Fruit fly (Drosophila melanogaster) whole organism, wandering third instar larva: ENCODE measurements around the gene CG9919.

Source experiments
- Abd-B ChIP-seq: fragments of >200 bp; optimal IDR thresholded peaks from 2 replicates; lab custom pipeline; 2017; ENCODE audit warnings: missing biosample characterization, missing genetic modification characterization
- CG32264 ChIP-seq: fragments of 200-800 bp; sonication (Bioruptor generic); optimal IDR thresholded peaks from 2 replicates; lab custom pipeline; 2016; ENCODE audit warnings: missing biosample characterization, missing genetic modification characterization
- CG9705 ChIP-seq: fragments of 200-800 bp; sonication (Bioruptor generic); optimal IDR thresholded peaks from 2 replicates; lab custom pipeline; 2018; ENCODE audit warnings: missing biosample characterization, mild to moderate bottlenecking, missing genetic modification characterization
- CrebA ChIP-seq: fragments of 200-800 bp; sonication (Bioruptor generic); optimal IDR thresholded peaks from 2 replicates; lab custom pipeline; 2016; ENCODE audit warnings: missing biosample characterization, mild to moderate bottlenecking, missing genetic modification characterization, borderline replicate concordance
- Dfd ChIP-seq: fragments of >200 bp; optimal IDR thresholded peaks from 2 replicates; lab custom pipeline; 2017; ENCODE audit warnings: missing biosample characterization, missing genetic modification characterization
- Dif ChIP-seq: fragments of 200-275, 200-300 bp; sonication (Bioruptor generic); optimal IDR thresholded peaks from 2 replicates; lab custom pipeline; 2018; ENCODE audit warnings: missing biosample characterization, missing genetic modification characterization; ENCODE audit not compliant: partially characterized antibody
- GATAd ChIP-seq: sonication (Bioruptor generic); optimal IDR thresholded peaks from 2 replicates; lab custom pipeline; 2016; ENCODE audit warnings: missing biosample characterization, missing genetic modification characterization
- HLH106 ChIP-seq: fragments of 200-800 bp; optimal IDR thresholded peaks from 3 replicates; lab custom pipeline; 2019; ENCODE audit warnings: missing biosample characterization, mild to moderate bottlenecking, missing genetic modification characterization, moderate library complexity
- Hnf4 ChIP-seq: fragments of 200-800 bp; sonication (Bioruptor generic); optimal IDR thresholded peaks from 2 replicates; lab custom pipeline; 2016; ENCODE audit warnings: missing biosample characterization, mild to moderate bottlenecking, missing genetic modification characterization
- Hr78 ChIP-seq: fragments of >200 bp; optimal IDR thresholded peaks from 2 replicates; lab custom pipeline; 2017; ENCODE audit warnings: missing biosample characterization, missing genetic modification characterization
- Hr83 ChIP-seq: fragments of 200-300 bp; sonication (Bioruptor generic); optimal IDR thresholded peaks from 2 replicates; lab custom pipeline; 2016; ENCODE audit warnings: missing biosample characterization, mild to moderate bottlenecking, missing genetic modification characterization, moderate library complexity; ENCODE audit not compliant: poor library complexity, severe bottlenecking
- Jra ChIP-seq: sonication (Bioruptor generic); optimal IDR thresholded peaks from 2 replicates; lab custom pipeline; 2016; ENCODE audit warnings: missing biosample characterization, missing genetic modification characterization
- Mio ChIP-seq: sonication (Bioruptor generic); optimal IDR thresholded peaks from 2 replicates; lab custom pipeline; 2016; ENCODE audit warnings: missing biosample characterization, missing genetic modification characterization
- Myc ChIP-seq: fragments of >200 bp; optimal IDR thresholded peaks from 2 replicates; lab custom pipeline; 2017
- N ChIP-seq: fragments of >200 bp; optimal IDR thresholded peaks from 2 replicates; lab custom pipeline; 2018; ENCODE audit warnings: missing biosample characterization, missing external identifiers, missing genetic modification characterization
- OdsH ChIP-seq: fragments of 200-800 bp; sonication (Bioruptor generic); optimal IDR thresholded peaks from 2 replicates; lab custom pipeline; 2016; ENCODE audit warnings: missing biosample characterization, mild to moderate bottlenecking, missing genetic modification characterization
- Rel ChIP-seq, 2 experiments: fragments of 200-800 bp; sonication (Bioruptor generic) in 1 of 2; optimal IDR thresholded peaks; 2 replicates in 1 of 2; 3 replicates in 1 of 2; lab custom pipeline; 2016 to 2019; ENCODE audit warnings: mild to moderate bottlenecking in 2 of 2, missing biosample characterization in 2 of 2, missing genetic modification characterization in 2 of 2, moderate library complexity in 1 of 2
- Sp1 ChIP-seq: fragments of 200-800 bp; sonication (Bioruptor generic); optimal IDR thresholded peaks from 3 replicates; lab custom pipeline; 2019; ENCODE audit warnings: missing biosample characterization, mild to moderate bottlenecking, missing genetic modification characterization, moderate library complexity
- Vsx2 ChIP-seq: fragments of 200-300, 225-300 bp; sonication (Bioruptor generic); optimal IDR thresholded peaks from 2 replicates; lab custom pipeline; 2018; ENCODE audit warnings: missing biosample characterization, missing genetic modification characterization; ENCODE audit not compliant: partially characterized antibody
- br ChIP-seq: fragments of 200-800 bp; sonication (Bioruptor generic); optimal IDR thresholded peaks from 2 replicates; lab custom pipeline; 2016; ENCODE audit warnings: missing biosample characterization, missing genetic modification characterization
- brk ChIP-seq: fragments of 200-800 bp; sonication (Bioruptor generic); optimal IDR thresholded peaks from 2 replicates; lab custom pipeline; 2016; ENCODE audit warnings: missing biosample characterization, mild to moderate bottlenecking, missing genetic modification characterization
- dl ChIP-seq, 2 experiments: fragments of 175-275, 200-275 bp in 1 of 2; fragments of 200-275 bp in 1 of 2; sonication (Bioruptor generic); optimal IDR thresholded peaks; lab custom pipeline; 2018; ENCODE audit warnings: mild to moderate bottlenecking in 2 of 2, missing biosample characterization in 2 of 2, missing genetic modification characterization in 2 of 2, moderate library complexity in 2 of 2; ENCODE audit not compliant: partially characterized antibody in 2 of 2, insufficient read depth in 1 of 2
- dmrt93B ChIP-seq: fragments of 200-800 bp; sonication (Bioruptor generic); optimal IDR thresholded peaks from 2 replicates; lab custom pipeline; 2018; ENCODE audit warnings: missing biosample characterization, mild to moderate bottlenecking, missing genetic modification characterization
- dsf ChIP-seq: sonication (Bioruptor generic); optimal IDR thresholded peaks from 2 replicates; lab custom pipeline; 2016; ENCODE audit warnings: missing biosample characterization, missing genetic modification characterization, borderline replicate concordance
- ey ChIP-seq: fragments of 200-800 bp; sonication (Bioruptor generic); optimal IDR thresholded peaks from 2 replicates; lab custom pipeline; 2016; ENCODE audit warnings: missing biosample characterization, missing genetic modification characterization
- foxo ChIP-seq, 2 experiments: fragments of 200-800 bp; sonication (Bioruptor generic); optimal IDR thresholded peaks; 2 replicates in 1 of 2; 3 replicates in 1 of 2; lab custom pipeline; 2016 to 2017; ENCODE audit warnings: missing biosample characterization in 2 of 2, missing genetic modification characterization in 2 of 2
- fru ChIP-seq: fragments of 200-800 bp; sonication (Bioruptor generic); optimal IDR thresholded peaks from 3 replicates; lab custom pipeline; 2016; ENCODE audit warnings: missing biosample characterization, mild to moderate bottlenecking, missing genetic modification characterization
- h ChIP-seq: fragments of 200-800 bp; sonication (Bioruptor generic); optimal IDR thresholded peaks from 3 replicates; lab custom pipeline; 2016; ENCODE audit warnings: missing biosample characterization, mild to moderate bottlenecking, missing genetic modification characterization
- jim ChIP-seq: fragments of 175-275, 200-325 bp; sonication (Bioruptor generic); optimal IDR thresholded peaks from 2 replicates; lab custom pipeline; 2016; ENCODE audit warnings: missing biosample characterization, mild to moderate bottlenecking, missing genetic modification characterization
- lola ChIP-seq: fragments of >200 bp; optimal IDR thresholded peaks from 2 replicates; lab custom pipeline; 2017; ENCODE audit warnings: missing biosample characterization, missing genetic modification characterization
- pan ChIP-seq: fragments of >200 bp; optimal IDR thresholded peaks from 2 replicates; lab custom pipeline; 2017
- psq ChIP-seq: fragments of 200-800 bp; sonication (Bioruptor generic); optimal IDR thresholded peaks from 3 replicates; lab custom pipeline; 2017; ENCODE audit warnings: missing biosample characterization, mild to moderate bottlenecking, missing genetic modification characterization, moderate library complexity
- rgr ChIP-seq: fragments of 200-800 bp; sonication (Bioruptor generic); optimal IDR thresholded peaks from 3 replicates; lab custom pipeline; 2016; ENCODE audit warnings: missing biosample characterization, mild to moderate bottlenecking, missing genetic modification characterization
- sage ChIP-seq: fragments of 200-800 bp; sonication (Bioruptor generic); optimal IDR thresholded peaks from 2 replicates; lab custom pipeline; 2016; ENCODE audit warnings: missing biosample characterization, mild to moderate bottlenecking, missing genetic modification characterization
- sv ChIP-seq: fragments of 200-800 bp; sonication (Bioruptor generic); optimal IDR thresholded peaks from 3 replicates; lab custom pipeline; 2016; ENCODE audit warnings: missing biosample characterization, missing genetic modification characterization
- tai ChIP-seq: sonication (Bioruptor generic); optimal IDR thresholded peaks from 2 replicates; lab custom pipeline; 2016; ENCODE audit warnings: missing biosample characterization, missing genetic modification characterization
- usp ChIP-seq: fragments of >200 bp; optimal IDR thresholded peaks from 2 replicates; lab custom pipeline; 2017; ENCODE audit warnings: missing biosample characterization, missing genetic modification characterization
- woc ChIP-seq: sonication (Bioruptor generic); optimal IDR thresholded peaks from 2 replicates; lab custom pipeline; 2016; ENCODE audit warnings: missing biosample characterization, mild to moderate bottlenecking, missing genetic modification characterization

CG9919 gene

dm6 chrX:16292646-16293045 lies 37.9 kb downstream of the CG9919 start:
- TF ChIP-seq br (no peak), Dfd (GFP tag; lab: Kevin White, UChicago) (no peak), Rel (GFP tag; optimal IDR thresholded peaks at IDR 0.05; lab: Kevin White, UChicago) (no peak), Rel (tag; optimal IDR thresholded peaks at IDR 0.05; lab: Kevin White, UChicago) (peak; percentile 56)

- TF ChIP-seq Hnf4 (no peak), Hr78 (GFP tag; lab: Kevin White, UChicago) (no peak), CG32264 (GFP tag; lab: Kevin White, UChicago) (no peak), dl (GFP tag; optimal IDR thresholded peaks at IDR 0.05; lab: Kevin White, UChicago; ENCODE audit: insufficient read depth in 1 of 2, partially characterized antibody in 2 of 2) (no peak), woc (GFP tag; lab: Kevin White, UChicago) (no peak), Dif (GFP tag; lab: Kevin White, UChicago) (no peak), h (no peak), foxo (GFP tag; optimal IDR thresholded peaks at IDR 0.05; lab: Kevin White, UChicago) (no peak), rgr (no peak), Hr83 (GFP tag; lab: Kevin White, UChicago) (no peak), sage (GFP tag; lab: Kevin White, UChicago) (no peak), pan (lab: Kevin White, UChicago) (no peak), dsf (GFP tag; lab: Kevin White, UChicago) (no peak), Rel (GFP tag; optimal IDR thresholded peaks at IDR 0.05; lab: Kevin White, UChicago) (no peak), Rel (tag; optimal IDR thresholded peaks at IDR 0.05; lab: Kevin White, UChicago) (no peak), brk (GFP tag; lab: Kevin White, UChicago) (no peak), br (no peak), N (no peak)
Measured at dm6 chrX:16288999-16289398, 41.6 kb downstream of the CG9919 start.

- TF ChIP-seq tai (peak; percentile 72), OdsH (GFP tag; lab: Kevin White, UChicago) (peak; percentile 50), ey (GFP tag; lab: Kevin White, UChicago) (no peak), psq (GFP tag; lab: Kevin White, UChicago) (peak; percentile 47), dsf (GFP tag; lab: Kevin White, UChicago) (peak; percentile 5), h (peak; percentile 67), sage (GFP tag; lab: Kevin White, UChicago) (peak; percentile 41), Hr83 (GFP tag; lab: Kevin White, UChicago) (no peak), usp (GFP tag; lab: Kevin White, UChicago) (no peak), sv (no peak), Myc (lab: Kevin White, UChicago) (peak; percentile 13), jim (GFP tag; lab: Kevin White, UChicago) (no peak), Vsx2 (GFP tag; lab: Kevin White, UChicago) (no peak), Mio (GFP tag; lab: Kevin White, UChicago) (no peak), dl (GFP tag; optimal IDR thresholded peaks at IDR 0.05; lab: Kevin White, UChicago; ENCODE audit: insufficient read depth in 1 of 2, partially characterized antibody in 2 of 2) (no peak), Dfd (GFP tag; lab: Kevin White, UChicago) (no peak), fru (GFP tag; lab: Kevin White, UChicago) (no peak), HLH106 (tag; lab: Kevin White, UChicago) (peak; percentile 52), foxo (GFP tag; optimal IDR thresholded peaks at IDR 0.05; lab: Kevin White, UChicago) (peak in 1 of 2 experiments; percentile 60), woc (GFP tag; lab: Kevin White, UChicago) (peak; percentile 8), GATAd (GFP tag; lab: Kevin White, UChicago) (peak; percentile 49), br (peak; percentile 41), Sp1 (GFP tag; lab: Kevin White, UChicago) (peak; percentile 48), Dif (GFP tag; lab: Kevin White, UChicago) (no peak), rgr (peak; percentile 59), CG32264 (GFP tag; lab: Kevin White, UChicago) (no peak), CG9705 (GFP tag; lab: Kevin White, UChicago) (peak; percentile 40), Hr78 (GFP tag; lab: Kevin White, UChicago) (no peak), Abd-B (GFP tag; lab: Kevin White, UChicago) (no peak), dmrt93B (GFP tag; lab: Kevin White, UChicago) (no peak), pan (lab: Kevin White, UChicago) (no peak), Jra (GFP tag; lab: Kevin White, UChicago) (peak; percentile 29), brk (GFP tag; lab: Kevin White, UChicago) (peak; percentile 33), lola (no peak), Hnf4 (peak; percentile 63), Rel (GFP tag; optimal IDR thresholded peaks at IDR 0.05; lab: Kevin White, UChicago) (no peak), Rel (tag; optimal IDR thresholded peaks at IDR 0.05; lab: Kevin White, UChicago) (peak; percentile 25), CrebA (GFP tag; lab: Kevin White, UChicago) (no peak), N (no peak)
- TF ChIP-seq, all 38 proteins: peak for 19
Measured at dm6 chrX:16288492-16288964, 42.0 kb downstream of the CG9919 start, which contains the start of the genes CG32576 and caz. TSS of gene CG32576 (minus strand) at chrX:16288533. TSS of gene caz (plus strand) at chrX:16288810.
